Fruit fly (Drosophila melanogaster): ENCODE measurements around the gene CG11722.
A peak's percentile ranks its signal among the peaks of the same experiment; 100 is the strongest.

The CG11722 gene

dm6 chr3R:10048035-10048774 lies 2.9 kb upstream of the CG11722 start (continued):
- TF ChIP-seq CG34406 (GFP tag; optimal IDR thresholded peaks at IDR 0.05) (peak; percentile 75), fd85E (GFP tag; optimal IDR thresholded peaks at IDR 0.05) (no peak), ss (GFP tag; optimal IDR thresholded peaks at IDR 0.05) (peak in 1 of 2 experiments; percentile 63), Gug (GFP tag; IDR thresholded peaks at IDR 0.05) (no peak), Ets21C (GFP tag; optimal IDR thresholded peaks at IDR 0.05) (peak; percentile 64), CG8319 (GFP tag; optimal IDR thresholded peaks at IDR 0.05) (peak; percentile 59), CG3032 (tag; optimal IDR thresholded peaks at IDR 0.05) (peak; percentile 59), eg (GFP tag; IDR thresholded peaks at IDR 0.05) (no peak), Sox102F (GFP tag; optimal IDR thresholded peaks at IDR 0.05) (peak; percentile 83), CG10631 (GFP tag; optimal IDR thresholded peaks at IDR 0.05) (peak; percentile 31), Met (GFP tag; optimal IDR thresholded peaks at IDR 0.05) (no peak), OdsH (GFP tag; optimal IDR thresholded peaks at IDR 0.05) (peak; percentile 75), Eip93F (GFP tag; optimal IDR thresholded peaks at IDR 0.05) (peak; percentile 51), Hr39 (GFP tag; optimal IDR thresholded peaks at IDR 0.05) (peak; percentile 65), Hr38 (GFP tag; optimal IDR thresholded peaks at IDR 0.05) (no peak), CG10669 (GFP tag; optimal IDR thresholded peaks at IDR 0.05) (peak; percentile 57), achi (GFP tag; optimal IDR thresholded peaks at IDR 0.05) (peak; percentile 63), Eip75B (GFP tag; optimal IDR thresholded peaks at IDR 0.05) (peak; percentile 59), CG15336 (GFP tag; IDR thresholded peaks at IDR 0.05) (no peak), net (GFP tag; optimal IDR thresholded peaks at IDR 0.05) (peak; percentile 65), CG6854 (GFP tag; optimal IDR thresholded peaks at IDR 0.05) (peak; percentile 17), Sox14 (GFP tag; optimal IDR thresholded peaks at IDR 0.05) (peak; percentile 72), esn (GFP tag; optimal IDR thresholded peaks at IDR 0.05) (peak; percentile 85), CG11902 (GFP tag; optimal IDR thresholded peaks at IDR 0.05) (no peak), CG6792 (GFP tag; optimal IDR thresholded peaks at IDR 0.05) (peak; percentile 71), CG6163 (GFP tag; IDR thresholded peaks at IDR 0.05) (no peak), acj6 (GFP tag; optimal IDR thresholded peaks at IDR 0.05) (peak; percentile 69), CG11294 (GFP tag; IDR thresholded peaks at IDR 0.05) (no peak)

dm6 chr3R:10042664-10043372 lies 2.5 kb downstream of the CG11722 start, which contains the start of the genes Mical and CG3909:
Gene Mical, minus strand, starts transcription at chr3R:10042895.
Gene CG3909, plus strand, starts transcription at chr3R:10043270.
- TF ChIP-seq fd85E (GFP tag; optimal IDR thresholded peaks at IDR 0.05): no peak
- peak; percentile 45 for TF ChIP-seq Eip93F (GFP tag; optimal IDR thresholded peaks at IDR 0.05)
- TF ChIP-seq CG10669 (GFP tag; optimal IDR thresholded peaks at IDR 0.05): peak; percentile 46
- TF ChIP-seq Sox102F (GFP tag; optimal IDR thresholded peaks at IDR 0.05): peak; percentile 59
- peak; percentile 25 for TF ChIP-seq spab (GFP tag; optimal IDR thresholded peaks at IDR 0.05)
- peak; percentile 30 for TF ChIP-seq fkh (GFP tag; optimal IDR thresholded peaks at IDR 0.05)
- peak; percentile 85 for TF ChIP-seq CG8119 (GFP tag; IDR thresholded peaks at IDR 0.05)
- TF ChIP-seq CG9139 (GFP tag; optimal IDR thresholded peaks at IDR 0.05): peak; percentile 21
- TF ChIP-seq CG11294 (GFP tag; IDR thresholded peaks at IDR 0.05): peak; percentile 76
- peak; percentile 76 for TF ChIP-seq Gug (GFP tag; IDR thresholded peaks at IDR 0.05)
- peak; percentile 18 for TF ChIP-seq CG8319 (GFP tag; optimal IDR thresholded peaks at IDR 0.05)
- no peak for TF ChIP-seq CG4318 (GFP tag; optimal IDR thresholded peaks at IDR 0.05)
- peak; percentile 38 for TF ChIP-seq CG11902 (GFP tag; optimal IDR thresholded peaks at IDR 0.05)
- peak; percentile 43 for TF ChIP-seq Ets21C (GFP tag; optimal IDR thresholded peaks at IDR 0.05)
- peak; percentile 89 for TF ChIP-seq svp (GFP tag)
- peak; percentile 82 for TF ChIP-seq Eip78C (GFP tag)
- TF ChIP-seq eg (GFP tag; IDR thresholded peaks at IDR 0.05): peak; percentile 92
- peak; percentile 77 for TF ChIP-seq dsx (GFP tag; optimal IDR thresholded peaks at IDR 0.05; ENCODE audit: poor library complexity, severe bottlenecking)
- TF ChIP-seq Met (GFP tag; optimal IDR thresholded peaks at IDR 0.05): peak; percentile 70
- TF ChIP-seq Hr38 (GFP tag; optimal IDR thresholded peaks at IDR 0.05): no peak
- peak; percentile 68 for TF ChIP-seq Smox (GFP tag; optimal IDR thresholded peaks at IDR 0.05)
- peak; percentile 76 for TF ChIP-seq CG8632 (GFP tag; optimal IDR thresholded peaks at IDR 0.05)
- peak; percentile 74 for TF ChIP-seq CG32006 (GFP tag; optimal IDR thresholded peaks at IDR 0.05)
- TF ChIP-seq Hr4 (GFP tag; optimal IDR thresholded peaks at IDR 0.05): peak; percentile 69
- TF ChIP-seq dac (GFP tag; optimal IDR thresholded peaks at IDR 0.05): no peak
- peak; percentile 57 for TF ChIP-seq Lpt (GFP tag; optimal IDR thresholded peaks at IDR 0.05)
- TF ChIP-seq CG10631 (GFP tag; optimal IDR thresholded peaks at IDR 0.05): peak; percentile 88
- peak; percentile 75 for TF ChIP-seq acj6 (GFP tag; optimal IDR thresholded peaks at IDR 0.05)
- peak; percentile 74 for TF ChIP-seq cyc (GFP tag; optimal IDR thresholded peaks at IDR 0.05)
- TF ChIP-seq CG31627 (GFP tag; optimal IDR thresholded peaks at IDR 0.05): peak; percentile 73
- TF ChIP-seq Hr39 (GFP tag; optimal IDR thresholded peaks at IDR 0.05): peak; percentile 69
- peak; percentile 80 for TF ChIP-seq CG7368 (GFP tag; optimal IDR thresholded peaks at IDR 0.05)
- TF ChIP-seq CG3919 (GFP tag; optimal IDR thresholded peaks at IDR 0.05): peak; percentile 76
- peak; percentile 6 to 44 for TF ChIP-seq ss (GFP tag; optimal IDR thresholded peaks at IDR 0.05)

Data from whole organism, prepupa.